Worm (Caenorhabditis elegans): ENCODE results near the gene mrp-3.

- no peak for TF ChIP-seq fos-1 (tag; optimal IDR thresholded peaks at IDR 0.05)
- no peak for TF ChIP-seq peb-1 (tag; optimal IDR thresholded peaks at IDR 0.05)
- no peak for TF ChIP-seq blmp-1 (tag; optimal IDR thresholded peaks at IDR 0.05; ENCODE audit: insufficient read depth)
- no peak for TF ChIP-seq gmeb-1 (tag; optimal IDR thresholded peaks at IDR 0.05)
- no peak for TF ChIP-seq F13H6.1 (tag; optimal IDR thresholded peaks at IDR 0.05)
- TF ChIP-seq ama-1 (optimal IDR thresholded peaks at IDR 0.05): no peak
- TF ChIP-seq unc-55 (GFP tag; optimal IDR thresholded peaks at IDR 0.05): no peak
- no peak for TF ChIP-seq elt-1 (tag; optimal IDR thresholded peaks at IDR 0.05)
- TF ChIP-seq ceh-16 (tag; optimal IDR thresholded peaks at IDR 0.05): no peak
- no peak for TF ChIP-seq egl-27 (tag; optimal IDR thresholded peaks at IDR 0.05)
These were observed at the start of gene mrp-3 for ce11 chrX:15939224-15939623.
